Worm (Caenorhabditis elegans) whole organism, L4 larva: ENCODE results near the gene Y46D2A.1.
"Not testable (repeated sequence)": the region's sequence is repeated elsewhere in the genome, so short reads cannot be mapped to it uniquely, and the experiment has no call there.

Experiments used
- D1046.2 ChIP-seq: fragments of 200-800 bp; sonication (Bioruptor generic); IDR thresholded peaks from 2 replicates; pipeline ENCODE4 v1.3.6; 2022; ENCODE audit warnings: missing genetic modification characterization, missing compliant biosample characterization
- F26F4.8 ChIP-seq: fragments of 200-800 bp; sonication (Bioruptor generic); conservative IDR thresholded peaks from 2 replicates; pipeline ENCODE4 v1.3.6; 2022; ENCODE audit warnings: missing genetic modification characterization, missing compliant biosample characterization
- F44E2.7 ChIP-seq: fragments of 200-800 bp; sonication (Bioruptor generic); IDR thresholded peaks from 2 replicates; pipeline ENCODE4 v2.1.2; 2022; ENCODE audit warnings: missing genetic modification characterization, missing compliant biosample characterization
- F49E8.2 ChIP-seq: sonication (generic microtip); optimal IDR thresholded peaks from 2 replicates; lab custom pipeline; 2016; ENCODE audit warnings: missing compliant biosample characterization, mild to moderate bottlenecking, missing genetic modification characterization, borderline replicate concordance
- R02D3.7 ChIP-seq: fragments of 150-350 bp; sonication (generic microtip); optimal IDR thresholded peaks from 3 replicates; lab custom pipeline; 2014; ENCODE audit warnings: missing biosample characterization, missing genetic modification characterization
- T20F7.1 ChIP-seq: fragments of 200-800 bp; sonication (Bioruptor generic); optimal IDR thresholded peaks from 2 replicates; lab custom pipeline; 2018; ENCODE audit warnings: mild to moderate bottlenecking, missing genetic modification characterization, missing compliant biosample characterization
- Y75B8A.6 ChIP-seq: fragments of 200-800 bp; sonication (Bioruptor generic); IDR thresholded peaks from 2 replicates; pipeline ENCODE4 v1.3.6; 2022; ENCODE audit warnings: missing genetic modification reagents, missing genetic modification characterization, missing compliant biosample characterization
- aly-2 ChIP-seq: sonication (generic microtip); optimal IDR thresholded peaks from 2 replicates; lab custom pipeline; 2018; ENCODE audit warnings: missing biosample characterization, missing genetic modification characterization
- arid-1 ChIP-seq: fragments of 200-800 bp; sonication (Bioruptor generic); conservative IDR thresholded peaks from 2 replicates; pipeline ENCODE4 v1.3.6; 2022; ENCODE audit warnings: missing genetic modification reagents, missing genetic modification characterization, missing compliant biosample characterization
- ceh-44 ChIP-seq: fragments of 200-800 bp; sonication (Bioruptor generic); IDR thresholded peaks from 2 replicates; pipeline ENCODE4 v1.3.6; 2022; ENCODE audit warnings: missing genetic modification reagents, missing genetic modification characterization, missing compliant biosample characterization
- ceh-82 ChIP-seq: sonication (generic microtip); optimal IDR thresholded peaks from 2 replicates; lab custom pipeline; 2017; ENCODE audit warnings: missing biosample characterization, missing genetic modification characterization
- ces-1 ChIP-seq: fragments of 150-350 bp; sonication (generic microtip); optimal IDR thresholded peaks from 4 replicates; lab custom pipeline; 2014; ENCODE audit warnings: missing biosample characterization, missing genetic modification reagents, missing genetic modification characterization
- ctbp-1 ChIP-seq: fragments of 200-800 bp; sonication (Bioruptor generic); IDR thresholded peaks from 2 replicates; pipeline ENCODE4 v1.3.6; 2022; ENCODE audit warnings: missing genetic modification reagents, missing genetic modification characterization, missing compliant biosample characterization
- daf-12 ChIP-seq: fragments of 150-350 bp; optimal IDR thresholded peaks from 2 replicates; lab custom pipeline; 2014; ENCODE audit warnings: missing biosample characterization, missing genetic modification reagents, missing genetic modification characterization
- daf-16 ChIP-seq, 3 experiments: sonication (generic microtip); optimal IDR thresholded peaks; 2 replicates each; lab custom pipeline; 2016 to 2017; ENCODE audit warnings: missing genetic modification characterization in 3 of 3, missing genetic modification reagents in 3 of 3, mild to moderate bottlenecking in 2 of 3, missing compliant biosample characterization in 2 of 3, missing biosample characterization in 1 of 3, moderate library complexity in 1 of 3
- daf-19 ChIP-seq: fragments of 200-800 bp; sonication (Bioruptor generic); conservative IDR thresholded peaks from 2 replicates; pipeline ENCODE4 v1.3.6; 2022; ENCODE audit warnings: missing genetic modification characterization, missing compliant biosample characterization
- dmd-6 ChIP-seq: fragments of 200-800 bp; sonication (Bioruptor generic); IDR thresholded peaks from 2 replicates; pipeline ENCODE4 v1.3.6; 2022; ENCODE audit warnings: missing genetic modification reagents, missing genetic modification characterization, missing compliant biosample characterization
- dmd-8 ChIP-seq: fragments of 200-800 bp; sonication (Bioruptor generic); IDR thresholded peaks from 2 replicates; pipeline ENCODE4 v1.3.6; 2022; ENCODE audit warnings: missing genetic modification characterization, missing compliant biosample characterization
- dve-1 ChIP-seq: sonication (generic microtip); optimal IDR thresholded peaks from 2 replicates; lab custom pipeline; 2017; ENCODE audit warnings: antibody characterized with exemption, mild to moderate bottlenecking, missing genetic modification characterization, missing compliant biosample characterization; ENCODE audit not compliant: insufficient read depth
- egl-27 ChIP-seq: sonication (generic microtip); optimal IDR thresholded peaks from 3 replicates; lab custom pipeline; 2017; ENCODE audit warnings: missing biosample characterization, missing genetic modification reagents, missing genetic modification characterization
- fos-1 ChIP-seq: fragments of 150-350 bp; optimal IDR thresholded peaks from 2 replicates; lab custom pipeline; 2014; ENCODE audit warnings: missing biosample characterization, missing genetic modification characterization
- hlh-11 ChIP-seq: fragments of 200-800 bp; sonication (Bioruptor generic); optimal IDR thresholded peaks from 2 replicates; lab custom pipeline; 2018; ENCODE audit warnings: mild to moderate bottlenecking, missing genetic modification characterization, missing compliant biosample characterization
- hlh-30 ChIP-seq: sonication (generic microtip); optimal IDR thresholded peaks from 2 replicates; lab custom pipeline; 2017; ENCODE audit warnings: antibody characterized with exemption, mild to moderate bottlenecking, missing genetic modification characterization, missing compliant biosample characterization; ENCODE audit not compliant: insufficient read depth
- hmg-1.1 ChIP-seq: fragments of 200-800 bp; sonication (Bioruptor generic); IDR thresholded peaks from 2 replicates; pipeline ENCODE4 v1.3.6; 2022; ENCODE audit warnings: missing genetic modification reagents, missing genetic modification characterization, missing compliant biosample characterization
- lin-13 ChIP-seq: fragments of 150-350 bp; optimal IDR thresholded peaks from 2 replicates; lab custom pipeline; 2014; ENCODE audit warnings: missing biosample characterization, missing genetic modification reagents, missing genetic modification characterization
- lin-15B ChIP-seq: fragments of 150-350 bp; sonication (generic microtip); optimal IDR thresholded peaks from 3 replicates; lab custom pipeline; 2014; ENCODE audit warnings: missing biosample characterization, missing genetic modification characterization
- lin-29 ChIP-seq: fragments of 200-800 bp; sonication (Bioruptor generic); IDR thresholded peaks from 2 replicates; pipeline ENCODE4 v1.3.6; 2022; ENCODE audit warnings: missing genetic modification reagents, missing genetic modification characterization, missing compliant biosample characterization
- madf-5 ChIP-seq, 2 experiments: fragments of 200-800 bp; sonication (Bioruptor generic); IDR thresholded peaks; 2 replicates each; pipeline ENCODE4 v1.3.6; 2022; ENCODE audit warnings: missing compliant biosample characterization in 2 of 2, missing genetic modification characterization in 2 of 2
- mxl-2 ChIP-seq: fragments of 200-800 bp; sonication (Bioruptor generic); conservative IDR thresholded peaks from 2 replicates; pipeline ENCODE4 v1.3.6; 2022; ENCODE audit warnings: missing genetic modification reagents, missing genetic modification characterization, missing compliant biosample characterization
- nhr-10 ChIP-seq: fragments of 150-350 bp; optimal IDR thresholded peaks from 2 replicates; lab custom pipeline; 2014; ENCODE audit warnings: missing biosample characterization, missing genetic modification characterization
- nhr-111 ChIP-seq: fragments of 200-800 bp; sonication (Bioruptor generic); optimal IDR thresholded peaks from 2 replicates; lab custom pipeline; 2018; ENCODE audit warnings: mild to moderate bottlenecking, missing genetic modification characterization, missing compliant biosample characterization
- nhr-28 ChIP-seq: fragments of 150-350 bp; optimal IDR thresholded peaks from 2 replicates; lab custom pipeline; 2014; ENCODE audit warnings: missing biosample characterization, missing genetic modification characterization
- nhr-42 ChIP-seq: fragments of 200-800 bp; sonication (Bioruptor generic); IDR thresholded peaks from 2 replicates; pipeline ENCODE4 v1.3.6; 2022; ENCODE audit warnings: missing genetic modification characterization, missing compliant biosample characterization
- pha-4 ChIP-seq, 2 experiments: fragments of 150-350 bp in 1 of 2; fragments of 200-800 bp in 1 of 2; sonication (Bioruptor generic) in 1 of 2; IDR thresholded peaks in 1 of 2; optimal IDR thresholded peaks in 1 of 2; 2 replicates each; pipeline versions ENCODE4 v1.3.6 to Lab custom; 2014 to 2022; ENCODE audit warnings: missing genetic modification characterization in 2 of 2, missing genetic modification reagents in 2 of 2, missing biosample characterization in 1 of 2, missing compliant biosample characterization in 1 of 2
- php-3 ChIP-seq: fragments of 200-800 bp; sonication (Bioruptor generic); IDR thresholded peaks from 2 replicates; pipeline ENCODE4 v1.3.6; 2022; ENCODE audit warnings: missing genetic modification reagents, missing genetic modification characterization, missing compliant biosample characterization
- pqm-1 ChIP-seq: sonication (generic microtip); optimal IDR thresholded peaks from 2 replicates; lab custom pipeline; 2017; ENCODE audit warnings: missing biosample characterization, missing genetic modification characterization
- snpc-1.2 ChIP-seq: fragments of 200-800 bp; sonication (Bioruptor generic); IDR thresholded peaks from 2 replicates; pipeline ENCODE4 v1.3.6; 2022; ENCODE audit warnings: missing genetic modification reagents, missing genetic modification characterization, missing compliant biosample characterization
- tra-1 ChIP-seq: fragments of 200-800 bp; sonication (Bioruptor generic); IDR thresholded peaks from 2 replicates; pipeline ENCODE4 v1.3.6; 2022; ENCODE audit warnings: missing genetic modification reagents, missing genetic modification characterization, missing compliant biosample characterization
- unc-62 ChIP-seq, 3 experiments: fragments of 150-350 bp in 1 of 3; sonication (generic microtip); optimal IDR thresholded peaks in 2 of 3; peaks in 1 of 3; 1 replicate in 1 of 3; 2 replicates in 2 of 3; lab custom pipeline; 2014 to 2017; ENCODE audit warnings: missing biosample characterization in 3 of 3, missing genetic modification characterization in 3 of 3, missing genetic modification reagents in 3 of 3, missing genotype in 1 of 3
- zag-1 ChIP-seq: fragments of 150-350 bp; optimal IDR thresholded peaks from 2 replicates; lab custom pipeline; 2014; ENCODE audit warnings: missing biosample characterization, missing genetic modification characterization
- zip-11 ChIP-seq: fragments of 200-800 bp; sonication (Bioruptor generic); IDR thresholded peaks from 2 replicates; pipeline ENCODE4 v1.3.6; 2022; ENCODE audit warnings: missing genetic modification characterization, missing compliant biosample characterization
- ztf-11 ChIP-seq: fragments of 150-350 bp; optimal IDR thresholded peaks from 2 replicates; lab custom pipeline; 2014; ENCODE audit warnings: missing biosample characterization, missing genetic modification characterization

Y46D2A.1 gene

ce11 chrII:3287073-3287472 lies 35.3 kb upstream of the Y46D2A.1 start, which contains the start of gene sri-63:
Gene sri-63 (plus strand): TSS chrII:3287373.
- TF ChIP-seq fos-1 (no peak), unc-62 (GFP tag; optimal IDR thresholded peaks at IDR 0.05 in 1 of 2; lab: Kevin White, UChicago) (peak in 1 of 2 experiments; percentile 46), unc-62 (tag; optimal IDR thresholded peaks at IDR 0.05; lab: Kevin White, UChicago) (no peak)

ce11 chrII:3290544-3290943 lies 31.8 kb upstream of the Y46D2A.1 start, which contains the start of gene F39E9.14:
Gene F39E9.14 (minus strand): TSS chrII:3290644.
- not testable (repeated sequence) for TF ChIP-seq F49E8.2 (tag; lab: Kevin White, UChicago); lin-15B (tag; lab: Kevin White, UChicago); pha-4 (GFP tag; IDR thresholded peaks at IDR 0.05; lab: Robert Waterston, UW); pha-4 (tag; optimal IDR thresholded peaks at IDR 0.05; lab: Kevin White, UChicago)

- peak; percentile 54 for TF ChIP-seq pqm-1
- TF ChIP-seq daf-12 (tag; lab: Kevin White, UChicago), result no peak
- TF ChIP-seq zag-1, result no peak
- no peak for TF ChIP-seq nhr-111 (GFP tag; lab: Kevin White, UChicago)
- no peak for TF ChIP-seq nhr-10 (tag; lab: Kevin White, UChicago)
- TF ChIP-seq php-3, result 0 out of 2 replicates have a peak, but pooled peaks have one; percentile 59
- TF ChIP-seq nhr-28, result peak; percentile 52
- no peak for TF ChIP-seq ctbp-1 (GFP tag; lab: Robert Waterston, UW)
- no peak for TF ChIP-seq arid-1 (GFP tag; lab: Robert Waterston, UW)
- no peak for TF ChIP-seq madf-5 (GFP tag; IDR thresholded peaks at IDR 0.05; lab: Robert Waterston, UW)
- TF ChIP-seq ceh-44 (GFP tag; lab: Robert Waterston, UW), result no peak
- no peak for TF ChIP-seq daf-16 (GFP tag; optimal IDR thresholded peaks at IDR 0.05; lab: Kevin White, UChicago)
- peak; percentile 92 for TF ChIP-seq daf-16 (tag; optimal IDR thresholded peaks at IDR 0.05; lab: Kevin White, UChicago)
- TF ChIP-seq hlh-11 (tag; lab: Kevin White, UChicago), result peak; percentile 24
- TF ChIP-seq daf-19 (GFP tag; lab: Robert Waterston, UW), result no peak
- no peak for TF ChIP-seq ceh-82 (tag; lab: Kevin White, UChicago)
- TF ChIP-seq dmd-6 (GFP tag; lab: Robert Waterston, UW), result peak; percentile 62
- no peak for TF ChIP-seq F49E8.2 (tag; lab: Kevin White, UChicago)
- no peak for TF ChIP-seq tra-1 (GFP tag; lab: Robert Waterston, UW)
- no peak for TF ChIP-seq lin-29 (GFP tag; lab: Robert Waterston, UW)
Measured at ce11 chrII:3295193-3295592, 27.2 kb upstream of the Y46D2A.1 start, which contains the start of gene btb-17. Gene btb-17 (plus strand): TSS chrII:3295405.

ce11 chrII:3296644-3297043 lies 25.7 kb upstream of the Y46D2A.1 start, which contains the start of gene btb-16:
Gene btb-16 (plus strand): TSS chrII:3296883.
- TF ChIP-seq nhr-42 (GFP tag; lab: Robert Waterston, UW) (no peak), zip-11 (GFP tag; lab: Robert Waterston, UW) (no peak), F44E2.7 (GFP tag; lab: Robert Waterston, UW) (no peak), lin-13 (GFP tag; lab: Kevin White, UChicago) (no peak), pha-4 (GFP tag; IDR thresholded peaks at IDR 0.05; lab: Robert Waterston, UW) (no peak), pha-4 (tag; optimal IDR thresholded peaks at IDR 0.05; lab: Kevin White, UChicago) (no peak), nhr-28 (peak; percentile 36), fos-1 (no peak), lin-29 (GFP tag; lab: Robert Waterston, UW) (no peak), F26F4.8 (no peak), ztf-11 (tag; lab: Kevin White, UChicago) (no peak), egl-27 (tag; lab: Kevin White, UChicago) (no peak), snpc-1.2 (GFP tag; lab: Robert Waterston, UW) (no peak), hlh-11 (tag; lab: Kevin White, UChicago) (peak; percentile 9), dmd-8 (GFP tag; lab: Robert Waterston, UW) (no peak), R02D3.7 (no peak), D1046.2 (GFP tag; lab: Robert Waterston, UW) (no peak), dve-1 (tag; lab: Kevin White, UChicago) (peak; percentile 40), pqm-1 (peak; percentile 1), hmg-1.1 (no peak), ces-1 (GFP tag; lab: Kevin White, UChicago) (no peak), arid-1 (GFP tag; lab: Robert Waterston, UW) (no peak), daf-16 (GFP tag; optimal IDR thresholded peaks at IDR 0.05; lab: Kevin White, UChicago) (no peak), daf-16 (tag; optimal IDR thresholded peaks at IDR 0.05; lab: Kevin White, UChicago) (peak; percentile 91), Y75B8A.6 (no peak), T20F7.1 (GFP tag; lab: Kevin White, UChicago) (no peak), mxl-2 (GFP tag; lab: Robert Waterston, UW) (no peak), dmd-6 (GFP tag; lab: Robert Waterston, UW) (0 out of 2 replicates have a peak, but pooled peaks have one; percentile 13), hlh-30 (tag; lab: Kevin White, UChicago) (peak; percentile 26), aly-2 (no peak)
- TF ChIP-seq, all 104 proteins: peak for 7
